Worm (Caenorhabditis elegans) whole organism, early embryonic: ENCODE results near the gene lon-1.
A peak's percentile ranks its signal among the peaks of the same experiment; 100 is the strongest.

Experiments used
- B0310.2 ChIP-seq: sonication (generic microtip); optimal IDR thresholded peaks from 2 replicates; lab custom pipeline; 2016; ENCODE audit warnings: mild to moderate bottlenecking, missing genetic modification characterization, missing compliant biosample characterization
- F13C5.2 ChIP-seq: sonication (generic microtip); optimal IDR thresholded peaks from 2 replicates; lab custom pipeline; 2017; ENCODE audit warnings: mild to moderate bottlenecking, missing genetic modification characterization, inconsistent platforms, missing compliant biosample characterization
- aly-1 ChIP-seq: sonication (generic microtip); optimal IDR thresholded peaks from 2 replicates; lab custom pipeline; 2016; ENCODE audit warnings: missing genetic modification characterization, missing compliant biosample characterization
- ama-1 ChIP-seq: fragments of 150-350 bp; optimal IDR thresholded peaks from 2 replicates; lab custom pipeline; 2014
- ceh-13 ChIP-seq: fragments of 200-800 bp; sonication (Bioruptor generic); optimal IDR thresholded peaks from 2 replicates; lab custom pipeline; 2018; ENCODE audit warnings: mild to moderate bottlenecking, missing genetic modification characterization, missing compliant biosample characterization
- ceh-36 ChIP-seq: sonication (generic microtip); optimal IDR thresholded peaks from 2 replicates; lab custom pipeline; 2016; ENCODE audit warnings: missing genetic modification characterization, inconsistent platforms, missing compliant biosample characterization
- ets-7 ChIP-seq: sonication (generic microtip); optimal IDR thresholded peaks from 2 replicates; lab custom pipeline; 2016; ENCODE audit warnings: missing genotype, missing genetic modification characterization, missing compliant biosample characterization
- flt-1 ChIP-seq: fragments of 200-800 bp; sonication (Bioruptor generic); IDR thresholded peaks from 2 replicates; pipeline ENCODE4 v1.3.6; 2022; ENCODE audit warnings: missing genetic modification characterization, missing compliant biosample characterization
- hmbx-1 ChIP-seq: sonication (generic microtip); optimal IDR thresholded peaks from 2 replicates; lab custom pipeline; 2016; ENCODE audit warnings: mild to moderate bottlenecking, missing genetic modification characterization, missing compliant biosample characterization
- hmg-4 ChIP-seq: fragments of 200-800 bp; sonication (Bioruptor generic); optimal IDR thresholded peaks from 2 replicates; lab custom pipeline; 2018; ENCODE audit warnings: mild to moderate bottlenecking, missing genetic modification characterization, missing compliant biosample characterization
- hnd-1 ChIP-seq: sonication (generic microtip); optimal IDR thresholded peaks from 2 replicates; lab custom pipeline; 2016; ENCODE audit warnings: missing genetic modification characterization, missing compliant biosample characterization
- pes-1 ChIP-seq: fragments of 200-800 bp; sonication (Bioruptor generic); IDR thresholded peaks from 2 replicates; pipeline ENCODE4 v1.3.6; 2022; ENCODE audit warnings: missing genetic modification reagents, missing genetic modification characterization, missing compliant biosample characterization
- scrt-1 ChIP-seq: fragments of 200-800 bp; sonication (Bioruptor generic); IDR thresholded peaks from 2 replicates; pipeline ENCODE4 v1.3.6; 2022; ENCODE audit warnings: missing genetic modification characterization, missing compliant biosample characterization
- sea-1 ChIP-seq: fragments of 200-800 bp; sonication (Bioruptor generic); conservative IDR thresholded peaks from 2 replicates; pipeline ENCODE4 v1.3.6; 2022; ENCODE audit warnings: missing genetic modification characterization, missing compliant biosample characterization
- tbx-11 ChIP-seq: fragments of 200-800 bp; sonication (Bioruptor generic); IDR thresholded peaks from 2 replicates; pipeline ENCODE4 v1.3.6; 2022; ENCODE audit warnings: missing genetic modification characterization, missing compliant biosample characterization
- tbx-37 ChIP-seq: fragments of 200-800 bp; sonication (Bioruptor generic); conservative IDR thresholded peaks from 2 replicates; pipeline ENCODE4 v1.3.6; 2022; ENCODE audit warnings: missing genetic modification reagents, missing genetic modification characterization, missing compliant biosample characterization
- tra-4 ChIP-seq: sonication (generic microtip); optimal IDR thresholded peaks from 2 replicates; lab custom pipeline; 2017; ENCODE audit warnings: missing genetic modification characterization, missing compliant biosample characterization

Gene lon-1

DNA sequence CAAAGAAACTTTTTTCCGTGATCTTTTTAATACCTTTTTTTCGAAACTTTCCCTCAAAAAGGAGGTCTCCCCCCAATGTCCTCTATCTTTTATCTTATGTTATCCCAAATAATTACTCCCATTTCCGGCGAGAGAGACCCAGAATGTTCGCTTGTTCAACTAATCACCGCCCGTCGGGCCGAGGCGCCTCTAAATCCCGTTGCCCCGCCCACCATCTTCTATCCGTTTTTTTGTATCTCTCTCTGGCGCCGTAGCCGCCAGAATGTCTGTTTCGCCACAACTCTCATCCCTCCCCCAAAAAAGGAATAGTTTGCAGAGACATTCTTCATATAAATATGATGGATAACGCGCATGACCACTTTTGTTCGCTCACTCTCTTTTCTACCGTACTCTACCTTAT lies 1.6 kb upstream of the lon-1 start:
- TF ChIP-seq tra-4: no peak
- TF ChIP-seq aly-1 (tag; lab: Kevin White, UChicago): no peak
- peak; percentile 15 for TF ChIP-seq ceh-36

DNA sequence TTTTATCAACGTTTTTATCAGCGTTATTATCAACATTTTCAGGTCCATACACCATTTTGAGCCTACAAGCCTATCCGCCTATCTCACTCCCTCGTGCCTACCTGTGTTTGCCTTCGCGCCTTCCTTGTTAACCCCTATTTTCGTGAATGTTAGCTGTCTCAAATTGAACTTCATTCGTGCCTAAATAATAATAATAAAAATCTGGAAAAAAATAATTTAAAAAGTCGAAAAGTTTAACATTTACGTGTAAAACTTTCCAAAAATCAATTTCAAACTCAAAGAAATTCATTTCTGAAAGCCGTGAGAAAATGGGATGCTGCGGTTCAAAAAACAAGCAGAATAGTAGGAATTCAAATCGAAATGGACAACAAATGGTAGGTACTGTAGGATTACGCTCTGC lies 3.7 kb downstream of the lon-1 start, which contains the start of gene R02F2.10:
Gene R02F2.10, plus strand, starts transcription at position 301 of the 400 bp plus-strand sequence.
- no peak for TF ChIP-seq tbx-11 (GFP tag; lab: Robert Waterston, UW)
- no peak for TF ChIP-seq hmbx-1
- no peak for TF ChIP-seq tbx-37
- TF ChIP-seq hnd-1 (tag; lab: Kevin White, UChicago): no peak
- TF ChIP-seq ceh-36: no peak
- no peak for TF ChIP-seq sea-1 (GFP tag; lab: Robert Waterston, UW)

DNA sequence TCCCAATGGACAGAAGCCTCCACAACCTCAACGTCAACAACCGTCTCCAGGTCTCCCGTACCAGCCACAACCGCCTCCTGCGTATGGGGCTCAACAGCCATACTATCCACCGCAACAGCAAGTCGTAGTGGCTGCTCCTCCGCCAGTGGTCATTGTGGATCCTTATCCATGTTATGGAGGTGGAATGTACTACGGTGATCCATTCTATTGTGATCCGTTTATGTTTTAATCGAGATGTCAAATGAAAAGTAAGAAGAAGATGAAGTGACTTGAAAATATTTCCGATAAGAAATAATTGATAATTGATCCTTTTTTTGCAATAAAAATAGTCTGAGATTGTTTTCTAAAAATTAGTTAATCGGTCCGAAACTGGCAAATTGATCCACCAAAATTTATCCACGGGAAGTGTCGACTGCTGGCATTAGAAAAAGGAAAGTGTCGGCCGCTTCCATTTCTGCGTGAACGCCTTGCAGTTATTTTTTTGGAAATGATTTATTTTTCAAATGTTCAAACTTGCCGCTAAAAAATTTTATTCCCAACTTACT lies 4.6 kb downstream of the lon-1 start, which contains the start of the genes R02F2.6 and R02F2.5:
Gene R02F2.6, minus strand, starts transcription at position 101 of the 545 bp plus-strand sequence.
Gene R02F2.5, plus strand, starts transcription at position 495 of the 545 bp plus-strand sequence.
- no peak for TF ChIP-seq hnd-1 (tag; lab: Kevin White, UChicago)
- TF ChIP-seq F13C5.2: no peak
- TF ChIP-seq pes-1: no peak
- TF ChIP-seq hmg-4 (GFP tag; lab: Kevin White, UChicago): no peak
- no peak for TF ChIP-seq tra-4
- no peak for TF ChIP-seq ama-1 (lab: Kevin White, UChicago)
- no peak for TF ChIP-seq ceh-36
- no peak for TF ChIP-seq aly-1 (tag; lab: Kevin White, UChicago)
- TF ChIP-seq ceh-13 (GFP tag; lab: Kevin White, UChicago): no peak
- no peak for TF ChIP-seq tbx-11 (GFP tag; lab: Robert Waterston, UW)
- no peak for TF ChIP-seq sea-1 (GFP tag; lab: Robert Waterston, UW)
- TF ChIP-seq B0310.2 (tag; lab: Kevin White, UChicago): no peak
- TF ChIP-seq hmbx-1: no peak
- TF ChIP-seq ets-7 (tag; lab: Kevin White, UChicago): no peak
- TF ChIP-seq tbx-37: no peak

DNA sequence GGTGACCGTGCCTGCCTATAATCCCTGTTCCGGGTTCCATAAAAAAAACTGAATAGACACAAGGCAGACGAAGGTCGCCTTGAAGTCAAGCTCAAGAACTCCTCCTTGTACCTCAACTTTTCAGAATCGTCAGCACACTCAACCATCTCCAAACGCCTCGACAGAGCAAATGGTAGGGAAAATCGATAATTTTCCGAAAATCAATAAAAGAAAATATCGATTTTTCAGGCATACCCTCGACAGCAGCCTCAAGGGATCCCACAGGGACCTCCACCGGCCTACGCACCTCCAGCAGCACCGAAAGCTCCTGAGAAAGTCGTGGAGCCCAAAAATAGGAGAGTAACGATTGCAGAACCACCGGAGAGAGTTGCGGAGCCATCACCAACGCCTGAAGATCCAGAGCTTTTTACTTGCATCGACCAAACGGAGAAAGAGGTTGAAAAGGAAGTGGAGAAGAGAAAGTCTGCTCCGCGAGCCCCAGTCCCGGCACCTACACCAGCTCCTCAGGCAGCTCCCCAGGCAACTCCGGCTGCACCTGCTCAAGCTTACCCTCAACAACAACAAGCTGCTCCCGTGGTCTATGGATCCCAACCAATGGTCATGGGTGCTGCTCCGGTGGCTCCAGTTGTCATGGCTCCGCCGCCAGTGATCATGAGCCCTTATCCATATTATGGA lies 5.4 kb downstream of the lon-1 start:
- TF ChIP-seq hmbx-1 (no peak), tbx-11 (GFP tag; lab: Robert Waterston, UW) (0 out of 2 replicates have a peak, but pooled peaks have one; percentile 7)

DNA sequence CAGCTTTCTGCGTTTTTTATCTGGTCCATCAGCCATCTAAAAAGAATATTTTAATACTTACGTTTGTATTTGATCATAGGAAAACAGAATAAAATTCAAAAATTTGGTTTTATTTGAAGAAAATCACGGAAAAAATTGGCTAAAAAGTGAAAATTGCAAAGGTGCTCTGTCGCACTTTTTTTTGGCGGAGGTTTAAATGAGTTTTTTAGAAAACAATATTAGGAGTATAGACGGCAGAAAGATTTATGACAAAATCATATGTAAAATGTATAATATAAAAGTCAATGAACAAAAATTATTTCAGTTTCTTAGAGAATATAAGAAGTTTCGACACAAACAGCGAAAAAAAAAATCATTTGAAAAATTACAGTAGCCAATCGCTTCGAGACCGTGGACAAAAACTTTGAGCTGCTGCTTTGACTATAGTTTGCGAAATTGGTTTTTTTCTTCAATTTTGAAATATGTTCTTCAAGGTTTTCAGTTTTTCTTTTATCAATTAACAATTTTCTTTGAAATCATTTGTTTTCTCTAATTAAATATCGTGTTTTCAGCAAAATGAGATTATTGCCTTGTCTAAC lies 9.6 kb downstream of the lon-1 start, which contains the start of the genes R02F2.7 and R02F2.4:
Gene R02F2.7, minus strand, starts transcription at position 36 of the 578 bp plus-strand sequence.
Gene R02F2.4, plus strand, starts transcription at position 552 of the 578 bp plus-strand sequence.
- no peak for TF ChIP-seq tbx-37
- TF ChIP-seq F13C5.2: no peak
- no peak for TF ChIP-seq ceh-13 (GFP tag; lab: Kevin White, UChicago)
- no peak for TF ChIP-seq scrt-1

DNA sequence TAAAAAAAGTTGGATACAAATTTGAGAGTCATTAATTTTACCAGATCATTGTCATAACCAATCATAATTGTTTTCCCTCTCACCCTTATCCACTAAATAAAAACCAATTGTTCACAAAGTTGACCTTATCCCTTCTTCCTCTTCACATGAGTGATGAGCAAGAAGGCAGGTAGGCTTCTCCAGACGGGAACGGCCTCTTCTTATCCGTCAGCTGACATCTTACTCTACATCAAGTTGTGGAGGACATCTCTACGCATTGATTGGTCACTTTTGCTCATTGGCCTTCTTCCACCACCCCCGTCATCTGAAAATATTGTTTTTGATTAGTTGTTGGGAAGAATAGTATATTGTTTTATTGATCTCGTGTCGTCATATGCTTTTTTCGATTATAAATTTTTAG lies 12.1 kb downstream of the lon-1 start:
- TF ChIP-seq hmbx-1 (no peak), F13C5.2 (no peak), ceh-13 (GFP tag; lab: Kevin White, UChicago) (no peak), ama-1 (lab: Kevin White, UChicago) (no peak), sea-1 (GFP tag; lab: Robert Waterston, UW) (no peak), aly-1 (tag; lab: Kevin White, UChicago) (no peak), ceh-36 (no peak)

DNA sequence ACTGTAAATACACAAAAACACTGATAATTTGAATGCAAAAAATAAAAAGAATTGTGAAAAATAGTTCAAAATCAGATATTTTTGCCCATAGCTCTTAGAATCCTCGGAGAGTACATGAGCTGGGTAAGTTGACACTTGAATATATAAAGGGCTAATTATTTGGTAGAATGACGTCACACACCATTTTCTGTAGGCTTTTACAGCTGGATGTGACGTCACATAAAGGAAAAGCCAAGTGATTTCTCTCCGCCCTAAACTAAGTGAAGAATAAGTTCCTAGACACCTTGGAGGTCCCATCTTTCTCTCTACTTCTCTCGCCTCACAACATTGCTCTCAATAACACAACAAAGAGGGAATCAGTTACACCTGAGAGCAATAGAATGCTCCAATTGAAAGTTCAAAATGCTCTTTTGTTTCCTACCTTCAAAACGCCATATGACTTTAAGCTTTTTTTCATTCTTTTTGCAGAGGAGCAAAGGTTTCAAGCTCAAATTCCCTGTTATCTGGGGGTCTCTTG lies 12.9 kb downstream of the lon-1 start, which contains the start of gene osg-1:
Gene osg-1, plus strand, starts transcription at position 467 of the 517 bp plus-strand sequence.
- TF ChIP-seq tbx-11 (GFP tag; lab: Robert Waterston, UW): no peak
- TF ChIP-seq scrt-1: no peak
- TF ChIP-seq tra-4: no peak
- TF ChIP-seq F13C5.2: no peak
- TF ChIP-seq hmbx-1: no peak
- no peak for TF ChIP-seq B0310.2 (tag; lab: Kevin White, UChicago)
- TF ChIP-seq ama-1 (lab: Kevin White, UChicago): no peak
- TF ChIP-seq hmg-4 (GFP tag; lab: Kevin White, UChicago): no peak
- TF ChIP-seq sea-1 (GFP tag; lab: Robert Waterston, UW): no peak
- TF ChIP-seq ceh-13 (GFP tag; lab: Kevin White, UChicago): no peak
- no peak for TF ChIP-seq ets-7 (tag; lab: Kevin White, UChicago)
- TF ChIP-seq tbx-37: no peak
- TF ChIP-seq aly-1 (tag; lab: Kevin White, UChicago): no peak
- no peak for TF ChIP-seq pes-1
- TF ChIP-seq ceh-36: no peak
- TF ChIP-seq flt-1 (GFP tag; lab: Robert Waterston, UW): no peak
- no peak for TF ChIP-seq hnd-1 (tag; lab: Kevin White, UChicago)

DNA sequence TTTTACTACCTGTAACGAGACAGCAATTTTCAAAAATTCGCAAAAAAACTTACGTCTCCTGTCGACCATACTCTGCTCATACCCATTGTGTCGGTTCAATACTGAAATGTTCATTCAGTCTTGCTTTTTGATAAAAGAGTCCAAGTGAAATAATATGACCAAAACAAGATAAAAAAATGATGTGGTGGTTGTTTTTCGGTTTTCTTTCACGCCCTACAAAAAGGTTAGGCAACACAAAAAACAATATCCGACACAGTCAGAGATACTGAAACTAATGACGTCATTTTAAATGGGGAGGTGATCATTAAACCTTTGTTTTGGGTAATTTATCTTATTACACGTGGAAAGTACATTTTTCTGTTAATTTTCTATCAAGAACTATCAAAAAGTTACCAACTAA lies 20.9 kb downstream of the lon-1 start, which contains the start of gene R02F2.8:
Gene R02F2.8, minus strand, starts transcription at position 101 of the 400 bp plus-strand sequence.
- TF ChIP-seq flt-1 (GFP tag; lab: Robert Waterston, UW): no peak
- no peak for TF ChIP-seq aly-1 (tag; lab: Kevin White, UChicago)
- TF ChIP-seq F13C5.2: no peak
- no peak for TF ChIP-seq pes-1
- no peak for TF ChIP-seq hnd-1 (tag; lab: Kevin White, UChicago)
- TF ChIP-seq ets-7 (tag; lab: Kevin White, UChicago): no peak
- TF ChIP-seq hmg-4 (GFP tag; lab: Kevin White, UChicago): no peak
- TF ChIP-seq tbx-11 (GFP tag; lab: Robert Waterston, UW): no peak
- no peak for TF ChIP-seq B0310.2 (tag; lab: Kevin White, UChicago)
- TF ChIP-seq sea-1 (GFP tag; lab: Robert Waterston, UW): no peak
- no peak for TF ChIP-seq ceh-36
- no peak for TF ChIP-seq hmbx-1
- no peak for TF ChIP-seq tbx-37
- TF ChIP-seq scrt-1: no peak
- TF ChIP-seq tra-4: no peak
- no peak for TF ChIP-seq ceh-13 (GFP tag; lab: Kevin White, UChicago)
